Worm (Caenorhabditis elegans): ENCODE data around the gene grl-29.

Gene grl-29

ce11 chrV:3578813-3579212, 23.8 kb upstream of the grl-29 start, which contains the start of gene pygl-1 (continued):
- TF ChIP-seq hlh-26 (GFP tag; conservative IDR thresholded peaks at IDR 0.05) = no peak
- TF ChIP-seq dpff-1 (tag; optimal IDR thresholded peaks at IDR 0.05) = no peak
- TF ChIP-seq bed-1 (GFP tag; IDR thresholded peaks at IDR 0.05) = no peak
- TF ChIP-seq zim-3 (tag; optimal IDR thresholded peaks at IDR 0.05) = no peak
- TF ChIP-seq nfya-1 (tag; optimal IDR thresholded peaks at IDR 0.05; ENCODE audit: borderline replicate concordance, insufficient read depth) = no peak
- TF ChIP-seq mes-4 (tag; optimal IDR thresholded peaks at IDR 0.05) = no peak
- peak; percentile 99 for TF ChIP-seq ceh-91 (GFP tag; IDR thresholded peaks at IDR 0.05)
- no peak for TF ChIP-seq fkh-3 (tag; optimal IDR thresholded peaks at IDR 0.05)
- no peak for TF ChIP-seq cebp-2 (GFP tag; IDR thresholded peaks at IDR 0.05)
- peak; percentile 99 for TF ChIP-seq D2030.7 (GFP tag; IDR thresholded peaks at IDR 0.05)
- TF ChIP-seq B0035.1 (tag; optimal IDR thresholded peaks at IDR 0.05) = no peak
- no peak for TF ChIP-seq nhr-120 (GFP tag; IDR thresholded peaks at IDR 0.05)
- TF ChIP-seq dox-1 (GFP tag; IDR thresholded peaks at IDR 0.05) = peak; percentile 87
- no peak for TF ChIP-seq ztf-18 (tag; optimal IDR thresholded peaks at IDR 0.05)
- TF ChIP-seq nhr-179 (tag; optimal IDR thresholded peaks at IDR 0.05) = no peak
- no peak for TF ChIP-seq ccch-3 (GFP tag; optimal IDR thresholded peaks at IDR 0.05)
- no peak for TF ChIP-seq hmg-20 (GFP tag; IDR thresholded peaks at IDR 0.05)
- TF ChIP-seq ztf-3 (GFP tag; optimal IDR thresholded peaks at IDR 0.05) = no peak
- TF ChIP-seq cebp-1 (GFP tag; IDR thresholded peaks at IDR 0.05) = no peak
- no peak for TF ChIP-seq cebp-1 (tag; optimal IDR thresholded peaks at IDR 0.05)
- TF ChIP-seq atf-7 (tag; optimal IDR thresholded peaks at IDR 0.05) = no peak
- TF ChIP-seq snpc-3.4 (tag; optimal IDR thresholded peaks at IDR 0.05) = peak; percentile 89
- TF ChIP-seq K12H6.12 (tag; optimal IDR thresholded peaks at IDR 0.05) = no peak
- peak; percentile 74; the same call in 1 of the 2 replicates for TF ChIP-seq pbrm-1 (GFP tag; IDR thresholded peaks at IDR 0.05)
- no peak for TF ChIP-seq aptf-3 (GFP tag; IDR thresholded peaks at IDR 0.05)
- peak; percentile 95 for TF ChIP-seq unc-130 (GFP tag; optimal IDR thresholded peaks at IDR 0.05)
- TF ChIP-seq lsl-1 (GFP tag; optimal IDR thresholded peaks at IDR 0.05) = peak; percentile 99
- no peak for TF ChIP-seq ztf-25 (GFP tag; IDR thresholded peaks at IDR 0.05)
- no peak for TF ChIP-seq unc-62 (GFP tag; optimal IDR thresholded peaks at IDR 0.05)
- 0 out of 2 replicates have a peak, but pooled peaks have one; percentile 40 for TF ChIP-seq Y67H2A.10 (GFP tag; conservative IDR thresholded peaks at IDR 0.05)
- peak; percentile 99 for TF ChIP-seq madf-6 (GFP tag; IDR thresholded peaks at IDR 0.05)
- no peak for TF ChIP-seq F52B5.7 (tag; optimal IDR thresholded peaks at IDR 0.05)
- peak; percentile 36; the same call in 1 of the 2 replicates for TF ChIP-seq aptf-2 (GFP tag; conservative IDR thresholded peaks at IDR 0.05)
- TF ChIP-seq Y53G8AR.9 (GFP tag; conservative IDR thresholded peaks at IDR 0.05) = peak; percentile 64
- no peak for TF ChIP-seq Y56A3A.18 (GFP tag; IDR thresholded peaks at IDR 0.05)
- peak; percentile 63 for TF ChIP-seq snpc-1.1 (tag; optimal IDR thresholded peaks at IDR 0.05; ENCODE audit: insufficient read depth)
- TF ChIP-seq ztf-26 (tag; optimal IDR thresholded peaks at IDR 0.05) = no peak
- TF ChIP-seq B0019.2 (GFP tag; conservative IDR thresholded peaks at IDR 0.05) = peak; percentile 96
- TF ChIP-seq gei-17 (GFP tag; optimal IDR thresholded peaks at IDR 0.05) = no peak
- TF ChIP-seq F33H1.4 (GFP tag; IDR thresholded peaks at IDR 0.05) = peak; percentile 86
- no peak for TF ChIP-seq K11D2.4 (GFP tag; IDR thresholded peaks at IDR 0.05)
- peak in 2 of 3 experiments; percentile 35 to 90 for TF ChIP-seq lin-35 (GFP tag; optimal IDR thresholded peaks at IDR 0.05)
- peak; percentile 48 for TF ChIP-seq athp-1 (tag; optimal IDR thresholded peaks at IDR 0.05)
- TF ChIP-seq dpl-1 (GFP tag; optimal IDR thresholded peaks at IDR 0.05) = peak; percentile 94
- no peak for TF ChIP-seq hlh-12 (tag; optimal IDR thresholded peaks at IDR 0.05)
- no peak for TF ChIP-seq F10E7.11 (tag; optimal IDR thresholded peaks at IDR 0.05)
- TF ChIP-seq ekl-4 (GFP tag; IDR thresholded peaks at IDR 0.05) = peak; percentile 62; the same call in 1 of the 2 replicates
- TF ChIP-seq C17E4.6 (GFP tag; IDR thresholded peaks at IDR 0.05) = peak; percentile 85
- 0 out of 2 replicates have a peak, but pooled peaks have one; percentile 33 for TF ChIP-seq bed-2 (GFP tag; IDR thresholded peaks at IDR 0.05)
- no peak for TF ChIP-seq nfya-2 (GFP tag; IDR thresholded peaks at IDR 0.05)

All from whole organism, young adult.